Fruit fly (Drosophila melanogaster): ENCODE measurements around the gene Gal.

Gene Gal

DNA sequence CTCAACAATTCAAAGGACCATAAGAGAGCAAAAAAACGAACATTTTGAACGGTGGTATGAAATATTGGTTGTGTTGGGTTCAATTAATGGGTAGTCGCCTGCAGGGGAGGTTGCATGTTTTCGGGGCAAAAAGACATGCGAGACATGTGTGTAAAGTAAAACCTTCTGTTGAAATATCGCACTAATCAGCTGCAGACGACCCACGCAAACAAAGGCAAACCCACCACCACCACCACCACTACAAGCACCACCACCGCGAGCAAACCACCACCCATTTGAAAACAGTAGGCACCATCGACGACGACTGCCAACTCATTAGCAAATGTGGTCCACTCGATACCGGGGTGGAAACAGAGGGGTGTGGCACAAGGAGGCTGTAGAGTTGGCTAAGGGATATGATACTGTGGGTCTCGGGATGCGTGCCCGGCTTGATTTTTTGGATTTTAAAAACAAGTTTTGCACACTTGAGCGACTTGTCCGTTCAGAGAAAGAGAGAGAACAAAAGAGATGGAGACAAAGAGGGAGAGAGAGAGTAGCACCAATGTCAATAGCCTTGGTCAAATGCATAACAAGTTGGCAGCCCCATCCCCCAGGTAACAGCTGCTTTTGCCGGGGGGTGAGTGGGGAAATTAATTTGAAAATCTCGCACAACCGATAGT, 29.4 kb downstream of the Gal start (continued):
- TF ChIP-seq phol (tag; optimal IDR thresholded peaks at IDR 0.05) (no peak), Side (GFP tag; optimal IDR thresholded peaks at IDR 0.05) (peak; percentile 42), Ada2b (GFP tag; IDR thresholded peaks at IDR 0.05) (no peak), Hey (tag; optimal IDR thresholded peaks at IDR 0.05) (peak; percentile 51), Dip2 (GFP tag; IDR thresholded peaks at IDR 0.05) (no peak), CG10543 (GFP tag; optimal IDR thresholded peaks at IDR 0.05) (peak; percentile 51), BEAF-32 (GFP tag; optimal IDR thresholded peaks at IDR 0.05) (peak; percentile 48), CG34376 (GFP tag; optimal IDR thresholded peaks at IDR 0.05) (peak; percentile 11), chm (GFP tag; IDR thresholded peaks at IDR 0.05) (no peak), CG6654 (GFP tag; optimal IDR thresholded peaks at IDR 0.05) (no peak), chn (GFP tag; optimal IDR thresholded peaks at IDR 0.05) (peak; percentile 30), D (optimal IDR thresholded peaks at IDR 0.05) (no peak), D (GFP tag; optimal IDR thresholded peaks at IDR 0.05) (peak; percentile 37), CG11504 (tag; optimal IDR thresholded peaks at IDR 0.05) (peak; percentile 2), CG10147 (GFP tag; optimal IDR thresholded peaks at IDR 0.05) (peak; percentile 33), zf30C (GFP tag; optimal IDR thresholded peaks at IDR 0.05) (no peak), onecut (GFP tag; IDR thresholded peaks at IDR 0.05) (0 out of 2 replicates have a peak, but pooled peaks have one; percentile 3), croc (GFP tag; conservative IDR thresholded peaks at IDR 0.05) (no peak), Myb (GFP tag; optimal IDR thresholded peaks at IDR 0.05) (no peak), CG12769 (tag; optimal IDR thresholded peaks at IDR 0.05) (peak; percentile 34), lilli (GFP tag; optimal IDR thresholded peaks at IDR 0.05) (peak; percentile 7), tio (GFP tag; optimal IDR thresholded peaks at IDR 0.05) (no peak), row (GFP tag; IDR thresholded peaks at IDR 0.05) (no peak), CG10321 (GFP tag; IDR thresholded peaks at IDR 0.05) (no peak), CG12071 (GFP tag; optimal IDR thresholded peaks at IDR 0.05) (peak; percentile 8), Trl (optimal IDR thresholded peaks at IDR 0.05) (peak in 1 of 2 experiments; percentile 64), Trl (GFP tag; optimal IDR thresholded peaks at IDR 0.05) (peak; percentile 16), ems (GFP tag; optimal IDR thresholded peaks at IDR 0.05) (no peak), Hr51 (GFP tag; optimal IDR thresholded peaks at IDR 0.05) (peak in 1 of 2 experiments; percentile 32), Aef1 (GFP tag; IDR thresholded peaks at IDR 0.05) (no peak), luna (GFP tag; optimal IDR thresholded peaks at IDR 0.05) (no peak), CG18011 (GFP tag; optimal IDR thresholded peaks at IDR 0.05) (peak; percentile 36), YL-1 (GFP tag; optimal IDR thresholded peaks at IDR 0.05) (peak; percentile 10), nom (GFP tag; optimal IDR thresholded peaks at IDR 0.05) (peak; percentile 67), CG2116 (GFP tag; optimal IDR thresholded peaks at IDR 0.05) (no peak), zfh2 (GFP tag; optimal IDR thresholded peaks at IDR 0.05) (no peak), Fer1 (GFP tag; optimal IDR thresholded peaks at IDR 0.05) (peak; percentile 48), dpn (GFP tag; optimal IDR thresholded peaks at IDR 0.05) (no peak), pzg (GFP tag; optimal IDR thresholded peaks at IDR 0.05) (peak; percentile 15)

DNA sequence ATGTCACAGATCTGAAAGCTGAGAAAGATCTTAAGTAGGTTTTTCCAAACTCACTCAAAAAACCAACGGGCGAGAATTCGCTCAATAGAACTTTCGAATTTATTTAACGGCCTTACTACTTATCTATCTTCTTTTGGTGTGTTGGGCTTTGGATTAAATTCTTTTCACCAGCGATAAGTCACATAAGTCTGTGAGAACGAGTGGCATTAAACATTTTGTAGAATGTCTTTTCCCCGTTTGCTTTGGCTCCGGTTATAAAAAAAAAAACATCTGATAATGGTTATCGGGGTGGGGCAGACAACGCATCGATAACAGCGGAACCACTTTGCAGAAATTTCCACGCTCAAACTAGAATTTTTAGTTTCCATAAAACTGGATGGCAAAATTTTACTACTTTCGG, 31.0 kb downstream of the Gal start:
- TF ChIP-seq vvl (GFP tag; IDR thresholded peaks at IDR 0.05), result no peak
- no peak for TF ChIP-seq eve (GFP tag; optimal IDR thresholded peaks at IDR 0.05)
- TF ChIP-seq mirr (GFP tag; optimal IDR thresholded peaks at IDR 0.05), result peak; percentile 38
- TF ChIP-seq exex (tag; optimal IDR thresholded peaks at IDR 0.05), result peak; percentile 54
- no peak for TF ChIP-seq peb (GFP tag; IDR thresholded peaks at IDR 0.05)
- TF ChIP-seq CG17802 (tag; optimal IDR thresholded peaks at IDR 0.05), result no peak
- TF ChIP-seq CHES-1-like (GFP tag; optimal IDR thresholded peaks at IDR 0.05), result no peak
- TF ChIP-seq bowl (GFP tag; IDR thresholded peaks at IDR 0.05), result no peak
- no peak for TF ChIP-seq CG18599 (GFP tag; optimal IDR thresholded peaks at IDR 0.05)
- TF ChIP-seq Elba2 (GFP tag; optimal IDR thresholded peaks at IDR 0.05), result no peak
- TF ChIP-seq CG17912 (GFP tag; optimal IDR thresholded peaks at IDR 0.05), result no peak
- TF ChIP-seq CG14965 (GFP tag; optimal IDR thresholded peaks at IDR 0.05; ENCODE audit: borderline replicate concordance), result no peak
- TF ChIP-seq Lhr (GFP tag; optimal IDR thresholded peaks at IDR 0.05), result no peak
- TF ChIP-seq Kr (GFP tag; optimal IDR thresholded peaks at IDR 0.05), result no peak

Measured in whole organism, embryonic.